Fruit fly (Drosophila melanogaster) whole organism, wandering third instar larva: ENCODE data around the gene Nufip.
A peak's percentile ranks its signal among the peaks of the same experiment; 100 is the strongest.

Source experiments
- Dfd ChIP-seq: fragments of >200 bp; optimal IDR thresholded peaks from 2 replicates; lab custom pipeline; 2017; ENCODE audit warnings: missing biosample characterization, missing genetic modification characterization
- HLH106 ChIP-seq: fragments of 200-800 bp; optimal IDR thresholded peaks from 3 replicates; lab custom pipeline; 2019; ENCODE audit warnings: missing biosample characterization, mild to moderate bottlenecking, missing genetic modification characterization, moderate library complexity
- Hr83 ChIP-seq: fragments of 200-300 bp; sonication (Bioruptor generic); optimal IDR thresholded peaks from 2 replicates; lab custom pipeline; 2016; ENCODE audit warnings: missing biosample characterization, mild to moderate bottlenecking, missing genetic modification characterization, moderate library complexity; ENCODE audit not compliant: poor library complexity, severe bottlenecking
- Mio ChIP-seq: sonication (Bioruptor generic); optimal IDR thresholded peaks from 2 replicates; lab custom pipeline; 2016; ENCODE audit warnings: missing biosample characterization, missing genetic modification characterization
- OdsH ChIP-seq: fragments of 200-800 bp; sonication (Bioruptor generic); optimal IDR thresholded peaks from 2 replicates; lab custom pipeline; 2016; ENCODE audit warnings: missing biosample characterization, mild to moderate bottlenecking, missing genetic modification characterization
- Vsx2 ChIP-seq: fragments of 200-300, 225-300 bp; sonication (Bioruptor generic); optimal IDR thresholded peaks from 2 replicates; lab custom pipeline; 2018; ENCODE audit warnings: missing biosample characterization, missing genetic modification characterization; ENCODE audit not compliant: partially characterized antibody
- dl ChIP-seq, 2 experiments: fragments of 175-275, 200-275 bp in 1 of 2; fragments of 200-275 bp in 1 of 2; sonication (Bioruptor generic); optimal IDR thresholded peaks; lab custom pipeline; 2018; ENCODE audit warnings: mild to moderate bottlenecking in 2 of 2, missing biosample characterization in 2 of 2, missing genetic modification characterization in 2 of 2, moderate library complexity in 2 of 2; ENCODE audit not compliant: partially characterized antibody in 2 of 2, insufficient read depth in 1 of 2
- dsf ChIP-seq: sonication (Bioruptor generic); optimal IDR thresholded peaks from 2 replicates; lab custom pipeline; 2016; ENCODE audit warnings: missing biosample characterization, missing genetic modification characterization, borderline replicate concordance
- fru ChIP-seq: fragments of 200-800 bp; sonication (Bioruptor generic); optimal IDR thresholded peaks from 3 replicates; lab custom pipeline; 2016; ENCODE audit warnings: missing biosample characterization, mild to moderate bottlenecking, missing genetic modification characterization
- jim ChIP-seq: fragments of 175-275, 200-325 bp; sonication (Bioruptor generic); optimal IDR thresholded peaks from 2 replicates; lab custom pipeline; 2016; ENCODE audit warnings: missing biosample characterization, mild to moderate bottlenecking, missing genetic modification characterization
- pan ChIP-seq: fragments of >200 bp; optimal IDR thresholded peaks from 2 replicates; lab custom pipeline; 2017
- psq ChIP-seq: fragments of 200-800 bp; sonication (Bioruptor generic); optimal IDR thresholded peaks from 3 replicates; lab custom pipeline; 2017; ENCODE audit warnings: missing biosample characterization, mild to moderate bottlenecking, missing genetic modification characterization, moderate library complexity
- usp ChIP-seq: fragments of >200 bp; optimal IDR thresholded peaks from 2 replicates; lab custom pipeline; 2017; ENCODE audit warnings: missing biosample characterization, missing genetic modification characterization

DNA sequence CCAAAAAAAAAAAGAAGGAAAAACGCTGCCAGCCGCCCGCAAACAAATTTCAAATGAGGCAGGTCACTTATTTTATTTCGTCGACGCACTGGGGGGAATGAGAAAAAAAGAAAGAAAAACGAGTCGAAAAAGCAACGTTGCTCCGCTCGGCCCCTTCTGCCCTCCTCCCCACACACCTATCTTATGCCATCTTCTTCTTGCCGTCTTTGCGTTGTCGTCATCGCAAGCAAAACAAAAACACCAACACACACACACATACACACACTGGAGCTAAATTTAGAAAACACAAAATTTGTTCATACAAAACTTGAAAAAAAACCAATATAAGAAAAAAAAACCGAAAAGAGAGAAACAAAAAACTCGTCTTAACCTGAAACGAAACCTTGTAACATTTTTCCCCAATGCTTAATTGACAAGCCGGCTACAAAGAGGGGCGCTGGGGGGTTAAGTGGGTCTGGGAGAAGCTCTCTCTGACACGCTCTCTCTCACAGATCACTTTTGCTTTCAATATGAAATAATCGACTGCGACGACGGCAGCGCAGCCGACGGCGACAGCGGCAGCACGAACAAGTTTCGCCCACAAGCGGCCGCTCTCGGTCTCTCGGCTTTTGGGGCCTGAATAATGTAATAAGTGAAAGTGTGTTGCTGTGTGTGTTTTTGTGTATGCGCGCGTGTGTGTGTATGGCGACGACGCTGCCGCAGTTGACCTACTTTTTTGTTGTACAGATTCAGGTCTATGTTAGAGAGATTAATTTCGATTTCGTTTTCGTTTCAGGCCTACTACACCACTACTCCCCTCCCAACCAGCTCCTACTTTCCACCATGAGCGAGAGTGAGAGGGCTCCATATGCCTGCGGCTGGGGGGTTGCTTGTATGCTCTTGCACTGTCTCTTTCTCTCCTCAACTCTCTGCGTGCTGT, 23.2 kb upstream of the Nufip start:
- TF ChIP-seq OdsH (GFP tag; lab: Kevin White, UChicago), result peak; percentile 32
- TF ChIP-seq dsf (GFP tag; lab: Kevin White, UChicago), result no peak
- peak; percentile 51 for TF ChIP-seq fru (GFP tag; lab: Kevin White, UChicago)
- TF ChIP-seq usp, result no peak
- peak; percentile 70 for TF ChIP-seq psq (GFP tag; lab: Kevin White, UChicago)
- peak; percentile 57 for TF ChIP-seq jim (GFP tag; lab: Kevin White, UChicago)
- TF ChIP-seq Mio (GFP tag; lab: Kevin White, UChicago), result no peak
- TF ChIP-seq Dfd, result no peak
- TF ChIP-seq Hr83 (GFP tag; lab: Kevin White, UChicago), result no peak
- no peak for TF ChIP-seq pan (lab: Kevin White, UChicago)
- peak; percentile 43 for TF ChIP-seq Vsx2 (GFP tag; lab: Kevin White, UChicago)
- TF ChIP-seq HLH106 (tag; lab: Kevin White, UChicago), result peak; percentile 16
- peak; percentile 69 to 71 for TF ChIP-seq dl (GFP tag; optimal IDR thresholded peaks at IDR 0.05; lab: Kevin White, UChicago; ENCODE audit: insufficient read depth in 1 of 2, partially characterized antibody in 2 of 2)
